Worm (Caenorhabditis elegans): ENCODE results near the gene K08D8.11.

ce11 chrIV:12906529-12906928, 11.4 kb downstream of the K08D8.11 start, which contains the start of gene K08D8.3:
- TF ChIP-seq tlp-1 (tag; optimal IDR thresholded peaks at IDR 0.05) (no peak), nhr-12 (tag; optimal IDR thresholded peaks at IDR 0.05) (no peak), aha-1 (tag; optimal IDR thresholded peaks at IDR 0.05) (no peak), irx-1 (tag; optimal IDR thresholded peaks at IDR 0.05) (no peak), blmp-1 (tag; optimal IDR thresholded peaks at IDR 0.05) (no peak), lsy-2 (tag; optimal IDR thresholded peaks at IDR 0.05) (no peak), jun-1 (tag; optimal IDR thresholded peaks at IDR 0.05) (no peak), mef-2 (tag; optimal IDR thresholded peaks at IDR 0.05) (no peak), zag-1 (tag; optimal IDR thresholded peaks at IDR 0.05) (no peak), ztf-4 (tag; optimal IDR thresholded peaks at IDR 0.05) (no peak), zip-4 (GFP tag; optimal IDR thresholded peaks at IDR 0.05) (no peak), unc-130 (tag; optimal IDR thresholded peaks at IDR 0.05) (no peak), nhr-28 (tag; optimal IDR thresholded peaks at IDR 0.05) (no peak)

Data from whole organism, L1 larva.